Fruit fly (Drosophila melanogaster): ENCODE results near the gene CG42590.

The CG42590 gene

DNA sequence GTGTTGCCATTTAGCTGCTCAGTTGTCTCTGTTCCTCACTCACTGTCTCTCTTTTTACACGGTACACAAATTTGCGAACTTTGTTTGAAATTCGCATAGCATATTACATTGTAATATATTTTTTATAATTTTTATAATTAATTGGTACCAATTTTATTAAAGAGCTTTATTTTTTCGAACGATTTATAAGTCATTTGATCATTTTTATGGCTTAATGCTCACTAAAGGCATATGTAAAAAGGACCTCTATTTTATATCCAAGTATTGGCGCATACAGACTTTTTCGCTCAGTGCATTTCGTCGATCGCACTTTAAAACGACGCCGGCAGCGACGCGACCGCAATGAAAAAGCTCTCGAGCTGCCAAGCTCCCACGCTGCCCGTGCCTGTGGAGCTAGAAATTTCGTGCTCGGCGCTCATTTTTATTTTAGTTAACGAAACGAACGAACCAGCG is 27.1 kb upstream of the CG42590 start (continued):
- TF ChIP-seq Jarid2 (GFP tag; optimal IDR thresholded peaks at IDR 0.05) (peak; percentile 81), dimm (GFP tag; IDR thresholded peaks at IDR 0.05) (peak; percentile 65), Usf (GFP tag; optimal IDR thresholded peaks at IDR 0.05) (peak; percentile 95), Atf6 (GFP tag; IDR thresholded peaks at IDR 0.05) (peak; percentile 98), pb (GFP tag; optimal IDR thresholded peaks at IDR 0.05) (peak; percentile 60), ac (GFP tag; optimal IDR thresholded peaks at IDR 0.05) (no peak), CG7372 (GFP tag; IDR thresholded peaks at IDR 0.05) (peak; percentile 95), D19A (tag; optimal IDR thresholded peaks at IDR 0.05) (peak; percentile 87), CG18476 (GFP tag; optimal IDR thresholded peaks at IDR 0.05) (peak; percentile 88), HHEX (GFP tag; optimal IDR thresholded peaks at IDR 0.05) (peak; percentile 97), CG31388 (GFP tag; optimal IDR thresholded peaks at IDR 0.05) (peak; percentile 79), Hr51 (GFP tag; optimal IDR thresholded peaks at IDR 0.05) (peak; percentile 90 to 98), oc (tag; optimal IDR thresholded peaks at IDR 0.05) (peak; percentile 91), onecut (GFP tag; IDR thresholded peaks at IDR 0.05) (peak; percentile 77), ranshi (GFP tag; IDR thresholded peaks at IDR 0.05) (peak; percentile 93), fru (optimal IDR thresholded peaks at IDR 0.05) (no peak), CG15696 (tag; optimal IDR thresholded peaks at IDR 0.05) (peak; percentile 68), CG11085 (GFP tag; IDR thresholded peaks at IDR 0.05) (peak; percentile 92), amos (GFP tag; IDR thresholded peaks at IDR 0.05; ENCODE audit: partially characterized antibody) (no peak), Dp (GFP tag; optimal IDR thresholded peaks at IDR 0.05) (peak; percentile 14), Side (GFP tag; optimal IDR thresholded peaks at IDR 0.05) (peak; percentile 92), gem (tag; optimal IDR thresholded peaks at IDR 0.05) (peak; percentile 98), HLHmδ (GFP tag; optimal IDR thresholded peaks at IDR 0.05) (no peak), tx (GFP tag; optimal IDR thresholded peaks at IDR 0.05) (peak; percentile 72), CG15514 (GFP tag; optimal IDR thresholded peaks at IDR 0.05) (peak; percentile 93), NC2β (GFP tag; optimal IDR thresholded peaks at IDR 0.05) (peak; percentile 36), CG30403 (GFP tag; optimal IDR thresholded peaks at IDR 0.05) (peak; percentile 96), CG16779 (GFP tag; IDR thresholded peaks at IDR 0.05) (peak; percentile 86), CoRest (tag; optimal IDR thresholded peaks at IDR 0.05) (peak; percentile 98), B-H1 (GFP tag; IDR thresholded peaks at IDR 0.05) (peak; percentile 87; the same call in 2 of the 3 replicates), Ravus (GFP tag; IDR thresholded peaks at IDR 0.05) (peak; percentile 87), Ada2b (GFP tag; IDR thresholded peaks at IDR 0.05) (peak; percentile 94), TFAM (GFP tag; optimal IDR thresholded peaks at IDR 0.05) (no peak), C15 (GFP tag; IDR thresholded peaks at IDR 0.05) (peak; percentile 85), ci (GFP tag; IDR thresholded peaks at IDR 0.05) (peak; percentile 83), Bgb (GFP tag; IDR thresholded peaks at IDR 0.05; ENCODE audit: partially characterized antibody) (no peak), CG3065 (GFP tag; optimal IDR thresholded peaks at IDR 0.05) (peak; percentile 82), cad (GFP tag; optimal IDR thresholded peaks at IDR 0.05) (no peak), gsb (GFP tag; IDR thresholded peaks at IDR 0.05) (peak; percentile 96), Blimp-1 (GFP tag; optimal IDR thresholded peaks at IDR 0.05) (peak; percentile 72), Optix (GFP tag; IDR thresholded peaks at IDR 0.05) (peak; percentile 69; the same call in 2 of the 3 replicates), h (optimal IDR thresholded peaks at IDR 0.05) (no peak), chn (GFP tag; optimal IDR thresholded peaks at IDR 0.05) (peak; percentile 78), Meics (GFP tag; optimal IDR thresholded peaks at IDR 0.05) (peak; percentile 98), CG18262 (tag; optimal IDR thresholded peaks at IDR 0.05) (peak; percentile 85), CG14441 (GFP tag; IDR thresholded peaks at IDR 0.05) (peak; percentile 94), Mes4 (GFP tag; optimal IDR thresholded peaks at IDR 0.05) (no peak), CG30431 (GFP tag; optimal IDR thresholded peaks at IDR 0.05) (peak; percentile 77), CG12071 (GFP tag; optimal IDR thresholded peaks at IDR 0.05) (peak; percentile 70), NC2α (GFP tag; optimal IDR thresholded peaks at IDR 0.05) (no peak), sens (GFP tag) (peak; percentile 96), shn (GFP tag; optimal IDR thresholded peaks at IDR 0.05) (peak; percentile 82)

Measured in whole organism, embryonic.